Worm (Caenorhabditis elegans): ENCODE data around the gene T13C2.2.

T13C2.2 gene

DNA sequence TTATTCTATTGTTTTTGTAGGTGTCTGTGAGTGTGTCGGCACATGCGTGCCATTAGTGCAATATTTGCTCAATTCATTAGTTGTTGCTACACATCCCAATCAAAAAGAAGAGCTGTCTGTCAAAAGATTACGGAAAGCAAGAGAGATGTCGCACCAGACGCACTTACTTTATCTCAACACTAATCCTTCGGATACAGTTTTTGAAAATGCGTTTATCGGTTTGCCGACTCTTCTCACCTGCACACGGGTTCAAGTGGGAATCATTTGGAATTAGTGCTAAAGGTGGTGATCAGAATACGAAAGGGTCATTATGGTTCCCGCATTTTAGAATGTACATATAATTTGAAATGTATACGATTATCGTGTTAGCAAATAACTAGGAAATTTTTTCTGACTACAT lies 9.3 kb downstream of the T13C2.2 start:
- TF ChIP-seq ceh-79 (tag; optimal IDR thresholded peaks at IDR 0.05): no peak
- no peak for TF ChIP-seq dpff-1 (tag; optimal IDR thresholded peaks at IDR 0.05)
- TF ChIP-seq xnd-1 (tag; optimal IDR thresholded peaks at IDR 0.05): no peak
- no peak for TF ChIP-seq rcor-1 (GFP tag; IDR thresholded peaks at IDR 0.05)
- TF ChIP-seq rec-8 (tag; optimal IDR thresholded peaks at IDR 0.05): no peak
- no peak for TF ChIP-seq zfh-2 (GFP tag; conservative IDR thresholded peaks at IDR 0.05)
- no peak for TF ChIP-seq ceh-58 (GFP tag; IDR thresholded peaks at IDR 0.05)
- TF ChIP-seq madf-10 (tag; optimal IDR thresholded peaks at IDR 0.05): no peak
- no peak for TF ChIP-seq T07F8.4 (tag; optimal IDR thresholded peaks at IDR 0.05)
- TF ChIP-seq unc-62 (GFP tag; optimal IDR thresholded peaks at IDR 0.05): no peak
- TF ChIP-seq dpl-1 (GFP tag; optimal IDR thresholded peaks at IDR 0.05): no peak
- TF ChIP-seq ztf-18 (tag; optimal IDR thresholded peaks at IDR 0.05): no peak
- no peak for TF ChIP-seq ztf-3 (GFP tag; optimal IDR thresholded peaks at IDR 0.05)
- TF ChIP-seq him-1 (tag; optimal IDR thresholded peaks at IDR 0.05): no peak
- no peak for TF ChIP-seq ceh-40 (GFP tag; IDR thresholded peaks at IDR 0.05)
- TF ChIP-seq ceh-100 (GFP tag; IDR thresholded peaks at IDR 0.05): no peak
- TF ChIP-seq pha-4 (tag; optimal IDR thresholded peaks at IDR 0.05): no peak

DNA sequence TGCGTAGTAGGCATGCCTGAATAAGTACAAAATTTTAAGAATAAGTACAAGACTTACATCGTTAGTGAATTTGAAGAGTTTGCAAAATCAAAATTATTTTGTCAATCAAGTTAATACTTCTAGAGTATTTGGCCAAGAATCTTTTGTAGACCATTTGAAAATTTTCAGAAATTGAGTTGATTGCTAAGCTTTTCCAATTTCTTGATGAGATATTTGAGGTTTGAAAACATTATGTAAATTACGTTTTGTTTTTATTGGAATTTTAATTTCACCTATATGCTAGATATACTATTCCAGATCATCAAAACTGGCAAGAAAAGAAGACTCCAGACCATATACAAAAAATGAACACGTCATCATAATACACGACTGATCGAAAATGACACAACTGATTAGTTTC lies 11.0 kb downstream of the T13C2.2 start, which contains the start of gene tab-1:
Gene tab-1, plus strand, starts transcription at position 301 of the 400 bp plus-strand sequence.
- TF ChIP-seq nhr-120 (GFP tag; IDR thresholded peaks at IDR 0.05) (no peak), Y53G8AR.9 (GFP tag; conservative IDR thresholded peaks at IDR 0.05) (no peak), ztf-28 (GFP tag; IDR thresholded peaks at IDR 0.05) (no peak), egrh-3 (GFP tag; IDR thresholded peaks at IDR 0.05) (no peak), tbp1 (GFP tag; optimal IDR thresholded peaks at IDR 0.05) (no peak), F52B5.7 (tag; optimal IDR thresholded peaks at IDR 0.05) (no peak), dox-1 (GFP tag; IDR thresholded peaks at IDR 0.05) (no peak), lin-35 (GFP tag; optimal IDR thresholded peaks at IDR 0.05) (no peak), him-1 (tag; optimal IDR thresholded peaks at IDR 0.05) (no peak), unc-130 (GFP tag; optimal IDR thresholded peaks at IDR 0.05) (no peak), nhr-27 (tag; optimal IDR thresholded peaks at IDR 0.05) (no peak), B0336.3 (GFP tag; IDR thresholded peaks at IDR 0.05) (no peak), mes-4 (tag; optimal IDR thresholded peaks at IDR 0.05) (no peak), snpc-1.1 (tag; optimal IDR thresholded peaks at IDR 0.05; ENCODE audit: insufficient read depth) (no peak), aptf-2 (GFP tag; conservative IDR thresholded peaks at IDR 0.05) (no peak)

DNA sequence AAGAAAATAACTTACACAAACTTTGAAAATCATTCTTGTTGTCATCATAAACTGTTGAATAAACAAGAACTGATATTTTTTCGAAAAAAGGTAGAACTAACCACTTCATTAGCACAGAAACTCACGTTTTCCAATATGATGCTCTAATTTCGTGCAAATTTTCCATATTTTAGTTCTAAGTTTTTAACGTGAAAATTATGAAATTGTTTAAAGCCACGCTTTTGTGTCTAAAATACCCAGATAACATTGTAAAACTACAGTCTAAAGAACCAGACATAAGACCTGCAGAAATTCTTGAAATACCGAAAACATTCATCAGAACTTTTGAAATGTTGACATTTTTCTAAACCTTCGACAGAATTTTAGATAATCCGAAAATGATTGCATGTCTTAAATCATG lies 15.2 kb downstream of the T13C2.2 start, which contains the start of gene F31E8.5:
Gene F31E8.5, minus strand, starts transcription at position 101 of the 400 bp plus-strand sequence.
- TF ChIP-seq F10E7.11 (tag; optimal IDR thresholded peaks at IDR 0.05) (no peak), unc-62 (GFP tag; optimal IDR thresholded peaks at IDR 0.05) (no peak), sdz-38 (tag; optimal IDR thresholded peaks at IDR 0.05) (no peak), snpc-1.1 (tag; optimal IDR thresholded peaks at IDR 0.05; ENCODE audit: insufficient read depth) (no peak), ztf-3 (GFP tag; optimal IDR thresholded peaks at IDR 0.05) (no peak), cebp-2 (GFP tag; IDR thresholded peaks at IDR 0.05) (no peak), lir-1 (GFP tag; conservative IDR thresholded peaks at IDR 0.05) (no peak), madf-6 (GFP tag; IDR thresholded peaks at IDR 0.05) (no peak), madf-10 (tag; optimal IDR thresholded peaks at IDR 0.05) (no peak), xnd-1 (tag; optimal IDR thresholded peaks at IDR 0.05) (no peak), die-1 (tag; optimal IDR thresholded peaks at IDR 0.05) (no peak), snpc-1.3 (tag; optimal IDR thresholded peaks at IDR 0.05; ENCODE audit: insufficient read depth) (no peak), lsy-27 (tag; optimal IDR thresholded peaks at IDR 0.05; ENCODE audit: borderline replicate concordance, insufficient read depth) (no peak), nfyb-1 (GFP tag; IDR thresholded peaks at IDR 0.05) (no peak), F49E8.2 (tag; optimal IDR thresholded peaks at IDR 0.05; ENCODE audit: insufficient read depth) (no peak), T07F8.4 (tag; optimal IDR thresholded peaks at IDR 0.05) (no peak), rcor-1 (GFP tag; IDR thresholded peaks at IDR 0.05) (no peak), B0035.1 (tag; optimal IDR thresholded peaks at IDR 0.05) (no peak), ztf-6 (GFP tag; IDR thresholded peaks at IDR 0.05) (no peak)
